Worm (Caenorhabditis elegans): ENCODE results near the gene nspb-12.

DNA sequence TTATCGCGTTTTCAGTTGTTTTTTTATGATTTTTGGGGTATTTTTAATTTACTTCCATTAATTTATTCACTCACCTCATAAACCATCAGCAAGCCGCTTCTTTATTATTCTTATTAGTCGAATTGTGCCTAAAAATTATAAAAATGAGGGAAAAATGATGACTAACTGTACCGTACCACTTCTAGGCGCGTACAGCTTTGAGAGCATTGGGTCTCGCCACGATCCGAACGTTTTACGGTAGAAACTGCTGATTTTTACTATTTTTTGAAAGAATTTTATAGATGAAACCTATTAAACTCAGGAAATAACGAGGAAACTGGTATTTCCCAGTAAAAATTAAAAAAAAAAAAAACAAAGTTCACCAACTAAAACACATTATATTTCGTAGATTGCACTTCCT, 25.5 kb downstream of the nspb-12 start, which contains the start of gene D1044.6:
- TF ChIP-seq ztf-4 (tag; optimal IDR thresholded peaks at IDR 0.05) (no peak), lin-13 (GFP tag; optimal IDR thresholded peaks at IDR 0.05) (no peak), C34F6.9 (tag; optimal IDR thresholded peaks at IDR 0.05) (no peak)

All from whole organism, L2 larva.